Worm (Caenorhabditis elegans): ENCODE measurements around the gene mfsd-10.
A peak's percentile ranks its signal among the peaks of the same experiment; 100 is the strongest.

DNA sequence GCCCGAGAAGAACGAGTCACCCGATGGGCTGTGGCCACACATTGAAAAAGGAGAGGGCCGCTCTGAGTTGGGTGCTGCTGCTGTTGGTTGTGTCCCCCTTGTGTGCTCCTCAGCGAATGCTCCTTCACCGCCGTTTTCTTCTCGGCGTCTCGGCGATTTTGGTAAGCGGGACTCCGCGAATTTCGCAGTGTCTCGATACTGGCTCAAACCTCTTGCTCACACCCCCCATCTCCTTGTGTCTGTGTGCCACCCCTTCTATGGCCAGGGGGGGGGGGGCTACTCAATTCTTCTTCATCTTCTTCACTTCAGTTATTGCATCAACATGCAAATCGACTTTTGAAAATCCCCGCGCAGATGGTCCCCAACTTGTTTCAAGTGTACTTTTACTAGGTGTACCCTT, 53.5 kb downstream of the mfsd-10 start:
- no peak for TF ChIP-seq tag-97 (GFP tag; IDR thresholded peaks at IDR 0.05)
- no peak for TF ChIP-seq pqm-1 (tag; optimal IDR thresholded peaks at IDR 0.05)
- TF ChIP-seq hlh-30 (tag; optimal IDR thresholded peaks at IDR 0.05; ENCODE audit: insufficient read depth): peak; percentile 32
- no peak for TF ChIP-seq snpc-4 (tag; optimal IDR thresholded peaks at IDR 0.05)
